Fruit fly (Drosophila melanogaster) whole organism, embryonic: Measurements from ENCODE around the gene Tsen2.

ENCODE experiments used
- Adf1 ChIP-seq: fragments of 200-800 bp; sonication (Bioruptor generic); IDR thresholded peaks from 2 replicates; pipeline ENCODE4 v1.3.6; 2022; ENCODE audit warnings: missing biosample characterization, missing genetic modification characterization
- CG10366 ChIP-seq: fragments of 200-800 bp; sonication (Bioruptor generic); IDR thresholded peaks from 2 replicates; pipeline ENCODE4 v1.3.6; 2022; ENCODE audit warnings: missing biosample characterization, missing genetic modification characterization
- CG11398 ChIP-seq: fragments of 200-800 bp; sonication (Bioruptor generic); optimal IDR thresholded peaks from 2 replicates; lab custom pipeline; 2016; ENCODE audit warnings: missing biosample characterization, missing genetic modification characterization
- CG11696 ChIP-seq: fragments of 200-800 bp; sonication (Bioruptor generic); IDR thresholded peaks from 2 replicates; pipeline ENCODE4 v1.3.6; 2022; ENCODE audit warnings: missing biosample characterization, missing genetic modification characterization
- CG12155 ChIP-seq: fragments of 200-800 bp; sonication (Bioruptor generic); optimal IDR thresholded peaks from 3 replicates; lab custom pipeline; 2016; ENCODE audit warnings: missing biosample characterization, missing genetic modification characterization
- CG12391 ChIP-seq: fragments of 200-800 bp; sonication (Bioruptor generic); optimal IDR thresholded peaks from 3 replicates; lab custom pipeline; 2018; ENCODE audit warnings: missing biosample characterization, mild to moderate bottlenecking, missing genetic modification characterization, moderate library complexity
- CG13624 ChIP-seq: fragments of 200-800 bp; sonication (Bioruptor generic); optimal IDR thresholded peaks from 2 replicates; lab custom pipeline; 2016; ENCODE audit warnings: missing biosample characterization, missing genetic modification characterization
- CG14014 ChIP-seq: fragments of 200-800 bp; sonication (Bioruptor generic); IDR thresholded peaks from 2 replicates; pipeline ENCODE4 v1.3.6; 2022; ENCODE audit warnings: missing biosample characterization, missing genetic modification characterization
- CG15269 ChIP-seq: fragments of 200-800 bp; sonication (Bioruptor generic); optimal IDR thresholded peaks from 2 replicates; lab custom pipeline; 2018; ENCODE audit warnings: missing biosample characterization, mild to moderate bottlenecking, missing genetic modification characterization, moderate library complexity
- CG17385 ChIP-seq: fragments of 200-800 bp; sonication (Bioruptor generic); optimal IDR thresholded peaks from 3 replicates; lab custom pipeline; 2018; ENCODE audit warnings: missing biosample characterization, mild to moderate bottlenecking, missing genetic modification characterization
- CG17568 ChIP-seq: fragments of 200-800 bp; sonication (Bioruptor generic); optimal IDR thresholded peaks from 2 replicates; lab custom pipeline; 2018; ENCODE audit warnings: missing biosample characterization, mild to moderate bottlenecking, missing genetic modification characterization, moderate library complexity
- CG18764 ChIP-seq: fragments of 200-800 bp; sonication (Bioruptor generic); optimal IDR thresholded peaks from 3 replicates; lab custom pipeline; 2016; ENCODE audit warnings: missing biosample characterization, missing genetic modification characterization
- CG33213 ChIP-seq: fragments of 200-800 bp; sonication (Bioruptor generic); optimal IDR thresholded peaks from 3 replicates; lab custom pipeline; 2016; ENCODE audit warnings: missing biosample characterization, missing genetic modification characterization
- CG5953 ChIP-seq: fragments of 200-800 bp; sonication (Bioruptor generic); IDR thresholded peaks from 2 replicates; pipeline ENCODE4 v1.3.6; 2022; ENCODE audit warnings: missing biosample characterization, missing genetic modification characterization
- CG6175 ChIP-seq: fragments of 200-800 bp; sonication (Bioruptor generic); IDR thresholded peaks from 3 replicates; pipeline ENCODE4 v1.3.6; 2022; ENCODE audit warnings: missing biosample characterization, missing genetic modification characterization
- CG7372 ChIP-seq: fragments of 200-800 bp; sonication (Bioruptor generic); IDR thresholded peaks from 2 replicates; pipeline ENCODE4 v1.3.6; 2022; ENCODE audit warnings: missing biosample characterization, missing genetic modification characterization
- CG9876 ChIP-seq: fragments of 200-800 bp; sonication (Bioruptor generic); optimal IDR thresholded peaks from 2 replicates; lab custom pipeline; 2016; ENCODE audit warnings: missing biosample characterization, missing genetic modification characterization
- Deaf1 ChIP-seq: fragments of 200-800 bp; optimal IDR thresholded peaks from 3 replicates; lab custom pipeline; 2019; ENCODE audit warnings: missing biosample characterization, mild to moderate bottlenecking, missing genetic modification characterization, moderate library complexity
- Drgx ChIP-seq: fragments of 200-800 bp; sonication (Bioruptor generic); IDR thresholded peaks from 2 replicates; pipeline ENCODE4 v1.3.6; 2022; ENCODE audit warnings: missing biosample characterization, missing genetic modification characterization
- Ets65A ChIP-seq: fragments of 200-800 bp; sonication (Bioruptor generic); peaks from one replicate; lab custom pipeline; 2016; ENCODE audit warnings: missing biosample characterization, missing genetic modification characterization
- Lim3 ChIP-seq: fragments of 200-800 bp; sonication (Bioruptor generic); IDR thresholded peaks from 2 replicates; pipeline ENCODE4 v1.3.6; 2022; ENCODE audit warnings: missing biosample characterization, missing genetic modification characterization
- Mad ChIP-seq: fragments of 200-800 bp; sonication (Bioruptor generic); optimal IDR thresholded peaks from 2 replicates; lab custom pipeline; 2016; ENCODE audit warnings: missing biosample characterization, missing genetic modification characterization
- NfI ChIP-seq: fragments of 200-800 bp; sonication (Bioruptor generic); optimal IDR thresholded peaks from 3 replicates; lab custom pipeline; 2018; ENCODE audit warnings: missing biosample characterization, mild to moderate bottlenecking, missing genetic modification characterization, moderate library complexity
- Ptx1 ChIP-seq: fragments of 200-800 bp; sonication (Bioruptor generic); IDR thresholded peaks from 2 replicates; pipeline ENCODE4 v1.3.6; 2022; ENCODE audit warnings: missing biosample characterization, missing genetic modification characterization
- Ssrp ChIP-seq: fragments of 200-800 bp; sonication (Bioruptor generic); optimal IDR thresholded peaks from 2 replicates; lab custom pipeline; 2018; ENCODE audit warnings: missing biosample characterization, mild to moderate bottlenecking, missing genetic modification characterization, moderate library complexity
- Stat92E ChIP-seq, 3 experiments: fragments of >200 bp in 2 of 3; fragments of 200-800 bp in 1 of 3; sonication (Bioruptor generic) in 1 of 3; optimal IDR thresholded peaks; 2 replicates each; lab custom pipeline; 2017 to 2019; ENCODE audit warnings: missing biosample characterization in 3 of 3, missing genetic modification characterization in 3 of 3, mild to moderate bottlenecking in 1 of 3, moderate library complexity in 1 of 3
- Xbp1 ChIP-seq: fragments of 200-800 bp; sonication (Bioruptor generic); optimal IDR thresholded peaks from 3 replicates; lab custom pipeline; 2016; ENCODE audit warnings: missing biosample characterization, mild to moderate bottlenecking, missing genetic modification characterization
- al ChIP-seq: fragments of 200-800 bp; sonication (Bioruptor generic); IDR thresholded peaks from 2 replicates; pipeline ENCODE4 v1.3.6; 2022; ENCODE audit warnings: missing biosample characterization, missing genetic modification characterization
- bsh ChIP-seq, 2 experiments: fragments of 200-800 bp; sonication (Bioruptor generic); optimal IDR thresholded peaks; 2 replicates each; lab custom pipeline; 2017 to 2018; ENCODE audit warnings: mild to moderate bottlenecking in 2 of 2, missing biosample characterization in 2 of 2, missing genetic modification characterization in 2 of 2, moderate library complexity in 1 of 2
- chif ChIP-seq, 2 experiments: fragments of 200-800 bp; sonication (Bioruptor generic); optimal IDR thresholded peaks; 3 replicates each; lab custom pipeline; 2016; ENCODE audit warnings: missing biosample characterization in 2 of 2, missing genetic modification characterization in 2 of 2
- chinmo ChIP-seq: fragments of 200-800 bp; sonication (Bioruptor generic); IDR thresholded peaks from 4 replicates; pipeline ENCODE4 v1.3.6; 2022; ENCODE audit warnings: missing biosample characterization, missing genetic modification characterization; ENCODE audit not compliant: partially characterized antibody
- fd3F ChIP-seq: fragments of 200-800 bp; sonication (Bioruptor generic); optimal IDR thresholded peaks from 2 replicates; lab custom pipeline; 2018; ENCODE audit warnings: missing biosample characterization, mild to moderate bottlenecking, missing genetic modification characterization, moderate library complexity
- gem ChIP-seq: fragments of 200-800 bp; sonication (Bioruptor generic); optimal IDR thresholded peaks from 2 replicates; lab custom pipeline; 2019; ENCODE audit warnings: missing biosample characterization, mild to moderate bottlenecking, missing genetic modification characterization, moderate library complexity
- grn ChIP-seq: fragments of 200-800 bp; sonication (Bioruptor generic); optimal IDR thresholded peaks from 3 replicates; lab custom pipeline; 2017; ENCODE audit warnings: missing biosample characterization, missing genetic modification characterization
- gsb-n ChIP-seq: fragments of 200-800 bp; sonication (Bioruptor generic); optimal IDR thresholded peaks from 3 replicates; lab custom pipeline; 2018; ENCODE audit warnings: missing biosample characterization, mild to moderate bottlenecking, missing genetic modification characterization
- ken ChIP-seq: fragments of 200-800 bp; sonication (Bioruptor generic); IDR thresholded peaks from 3 replicates; pipeline ENCODE4 v1.3.6; 2022; ENCODE audit warnings: missing biosample characterization, missing genetic modification characterization
- lilli ChIP-seq: fragments of 200-800 bp; sonication (Bioruptor generic); optimal IDR thresholded peaks from 3 replicates; lab custom pipeline; 2016; ENCODE audit warnings: missing biosample characterization, missing genetic modification characterization
- lola ChIP-seq, 3 experiments: fragments of >200 bp in 2 of 3; fragments of 200-800 bp in 1 of 3; sonication (Bioruptor generic) in 1 of 3; optimal IDR thresholded peaks; 2 replicates each; lab custom pipeline; 2017 to 2019; ENCODE audit warnings: missing biosample characterization in 3 of 3, missing genetic modification characterization in 3 of 3, mild to moderate bottlenecking in 1 of 3, moderate library complexity in 1 of 3
- nom ChIP-seq: fragments of 200-800 bp; sonication (Bioruptor generic); optimal IDR thresholded peaks from 2 replicates; lab custom pipeline; 2017; ENCODE audit warnings: missing biosample characterization, missing genetic modification characterization, mild to moderate bottlenecking, moderate library complexity, missing genetic modification reagents
- onecut ChIP-seq: fragments of 200-800 bp; sonication (Bioruptor generic); IDR thresholded peaks from 2 replicates; pipeline ENCODE4 v1.3.6; 2022; ENCODE audit warnings: missing biosample characterization, missing genetic modification characterization
- scrt ChIP-seq: fragments of 200-800 bp; sonication (Bioruptor generic); optimal IDR thresholded peaks from 2 replicates; lab custom pipeline; 2018; ENCODE audit warnings: missing biosample characterization, mild to moderate bottlenecking, missing genetic modification characterization, moderate library complexity
- sens ChIP-seq: fragments of 200-800 bp; sonication (Bioruptor generic); peaks from one replicate; lab custom pipeline; 2016; ENCODE audit warnings: missing biosample characterization, missing genetic modification characterization
- slbo ChIP-seq: fragments of 200-800 bp; sonication (Bioruptor generic); IDR thresholded peaks from 2 replicates; pipeline ENCODE4 v1.3.6; 2022; ENCODE audit warnings: missing biosample characterization, missing genetic modification characterization
- sr ChIP-seq: fragments of 200-800 bp; sonication (Bioruptor generic); IDR thresholded peaks from 3 replicates; pipeline ENCODE4 v1.3.6; 2022; ENCODE audit warnings: missing biosample characterization, missing genetic modification characterization
- tap ChIP-seq: fragments of 200-800 bp; optimal IDR thresholded peaks from 3 replicates; lab custom pipeline; 2019; ENCODE audit warnings: missing biosample characterization, mild to moderate bottlenecking, missing genetic modification characterization, moderate library complexity
- unpg ChIP-seq: fragments of 200-800 bp; sonication (Bioruptor generic); optimal IDR thresholded peaks from 3 replicates; lab custom pipeline; 2018; ENCODE audit warnings: missing biosample characterization, mild to moderate bottlenecking, missing genetic modification characterization, moderate library complexity
- zen2 ChIP-seq: fragments of 200-800 bp; sonication (Bioruptor generic); IDR thresholded peaks from 3 replicates; pipeline ENCODE4 v1.3.6; 2022; ENCODE audit warnings: missing biosample characterization, missing genetic modification characterization; ENCODE audit not compliant: partially characterized antibody

The Tsen2 gene

DNA sequence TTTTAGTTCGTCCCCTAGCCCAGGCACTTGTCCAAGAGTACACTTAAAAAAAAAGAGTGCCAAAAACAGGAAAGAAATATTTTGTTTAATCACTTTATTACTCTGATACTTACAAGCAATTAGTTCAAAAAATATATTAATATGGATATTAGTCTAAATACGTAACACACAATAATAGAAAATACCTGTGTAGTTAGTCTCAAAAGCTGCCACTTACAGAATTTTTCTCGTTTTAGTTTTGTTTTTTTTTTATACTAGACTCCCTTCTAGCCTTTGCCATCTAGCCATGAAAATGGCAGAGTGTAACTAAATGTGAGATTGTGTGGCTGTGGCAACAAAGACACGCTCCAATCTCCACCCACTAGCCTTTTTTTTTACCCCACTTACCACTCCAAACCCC lies 41.7 kb upstream of the Tsen2 start:
- TF ChIP-seq nom (GFP tag; lab: Kevin White, UChicago) (peak; percentile 45), chinmo (no peak), CG33213 (no peak), CG10366 (GFP tag; lab: Robert Waterston, UW) (no peak), slbo (GFP tag; lab: Robert Waterston, UW) (0 out of 2 replicates have a peak, but pooled peaks have one; percentile 7), sr (GFP tag; lab: Robert Waterston, UW) (no peak), Drgx (peak; percentile 44), gem (tag; lab: Kevin White, UChicago) (peak; percentile 3), gsb-n (tag; lab: Kevin White, UChicago) (no peak), fd3F (GFP tag; lab: Kevin White, UChicago) (no peak), CG18764 (GFP tag; lab: Kevin White, UChicago) (no peak), Ets65A (GFP tag; lab: Kevin White, UChicago) (peak; percentile 53), CG14014 (GFP tag; lab: Robert Waterston, UW) (no peak), bsh (GFP tag; optimal IDR thresholded peaks at IDR 0.05; lab: Kevin White, UChicago) (peak in 1 of 2 experiments; percentile 44), Deaf1 (tag; lab: Kevin White, UChicago) (no peak)

DNA sequence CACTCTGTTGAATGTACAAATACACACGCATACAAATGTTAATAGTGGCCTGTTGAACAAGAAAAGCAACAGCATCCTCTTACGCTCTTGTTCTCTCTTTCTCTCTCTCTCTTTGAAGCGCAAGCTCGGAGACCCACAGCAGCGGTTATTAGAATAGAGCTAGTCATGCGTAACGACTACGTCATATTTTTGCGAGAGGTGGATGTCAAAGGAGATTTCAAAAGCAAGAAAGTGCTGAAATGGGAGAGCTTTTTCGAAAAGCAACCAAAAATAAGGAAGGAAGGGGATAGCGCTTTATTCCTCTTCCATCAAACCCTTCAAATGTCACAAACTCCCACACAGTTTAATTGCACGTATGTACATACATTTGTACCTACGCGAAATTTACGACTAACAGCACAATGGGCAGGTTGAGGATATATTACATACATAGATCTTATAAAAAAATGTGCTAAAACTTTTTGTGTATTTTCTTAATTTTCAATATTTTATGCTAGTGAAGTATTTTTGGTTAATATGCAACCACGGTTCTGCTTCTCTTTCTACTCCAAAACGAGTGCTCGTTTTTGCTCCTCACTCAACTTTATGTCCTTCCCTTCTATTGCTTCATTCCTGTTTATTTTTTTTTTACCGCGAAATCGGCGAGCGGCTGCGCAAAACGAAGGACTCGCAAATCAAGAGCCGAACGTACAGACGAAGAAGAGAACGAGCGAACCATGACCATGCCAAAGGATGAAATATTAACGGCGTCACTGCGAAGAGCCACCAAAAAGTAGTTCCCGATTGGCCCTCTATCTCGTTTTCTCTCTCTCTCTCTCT lies 39.6 kb upstream of the Tsen2 start:
- TF ChIP-seq CG7372 (no peak), tap (no peak), bsh (GFP tag; optimal IDR thresholded peaks at IDR 0.05; lab: Kevin White, UChicago) (peak; percentile 22 to 51), CG11398 (no peak), CG6175 (GFP tag; lab: Robert Waterston, UW) (no peak), ken (0 out of 3 replicates have a peak, but pooled peaks have one; percentile 25), zen2 (GFP tag; lab: Robert Waterston, UW) (no peak), Ptx1 (GFP tag; lab: Robert Waterston, UW) (peak; percentile 44; the same call in 1 of the 2 replicates), Ssrp (peak; percentile 27), CG17385 (GFP tag; lab: Kevin White, UChicago) (peak; percentile 34), CG13624 (GFP tag; lab: Kevin White, UChicago) (peak; percentile 52), chif (GFP tag; optimal IDR thresholded peaks at IDR 0.05; lab: Kevin White, UChicago) (peak in 1 of 2 experiments; percentile 41), CG12391 (peak; percentile 33), CG5953 (GFP tag; lab: Robert Waterston, UW) (no peak), lilli (peak; percentile 53), sens (GFP tag; lab: Kevin White, UChicago) (peak; percentile 90), CG11696 (GFP tag; lab: Robert Waterston, UW) (peak; percentile 89), Xbp1 (GFP tag; lab: Kevin White, UChicago) (peak; percentile 10), CG15269 (tag; lab: Kevin White, UChicago) (peak; percentile 20), NfI (GFP tag; lab: Kevin White, UChicago) (peak; percentile 38), onecut (0 out of 2 replicates have a peak, but pooled peaks have one; percentile 18), unpg (GFP tag; lab: Kevin White, UChicago) (peak; percentile 8), CG33213 (no peak), CG17568 (GFP tag; lab: Kevin White, UChicago) (peak; percentile 13), grn (no peak), Ets65A (GFP tag; lab: Kevin White, UChicago) (peak; percentile 63), Deaf1 (tag; lab: Kevin White, UChicago) (peak; percentile 93), Adf1 (GFP tag; lab: Robert Waterston, UW) (no peak), CG12155 (GFP tag; lab: Kevin White, UChicago) (peak; percentile 33), Mad (GFP tag; lab: Kevin White, UChicago) (no peak), CG9876 (GFP tag; lab: Kevin White, UChicago) (no peak), lola (GFP tag; optimal IDR thresholded peaks at IDR 0.05; lab: Kevin White, UChicago) (peak in 1 of 3 experiments; percentile 8), Lim3 (no peak), slbo (GFP tag; lab: Robert Waterston, UW) (peak; percentile 57), scrt (peak; percentile 99), Stat92E (GFP tag; optimal IDR thresholded peaks at IDR 0.05; lab: Kevin White, UChicago) (no peak), al (GFP tag; lab: Robert Waterston, UW) (no peak)
